Worm (Caenorhabditis elegans): ENCODE results near the gene F54D12.1.
A peak's percentile ranks its signal among the peaks of the same experiment; 100 is the strongest.

Gene F54D12.1

ce11 chrII:1398396-1398795 is 1.8 kb upstream of the F54D12.1 start, which contains the start of gene F54D12.2:
TSS of gene F54D12.2 (plus strand) at chrII:1398696.
- TF ChIP-seq nhr-21 (tag; optimal IDR thresholded peaks at IDR 0.05), result no peak
- TF ChIP-seq nhr-77 (tag; optimal IDR thresholded peaks at IDR 0.05), result no peak
- TF ChIP-seq dmd-4 (tag; optimal IDR thresholded peaks at IDR 0.05), result no peak
- TF ChIP-seq ZK546.5 (tag; optimal IDR thresholded peaks at IDR 0.05), result no peak
- TF ChIP-seq nhr-6 (tag; optimal IDR thresholded peaks at IDR 0.05), result no peak
- TF ChIP-seq nhr-129 (tag; optimal IDR thresholded peaks at IDR 0.05), result no peak
- TF ChIP-seq lsy-2 (tag; optimal IDR thresholded peaks at IDR 0.05), result no peak

ce11 chrII:1401474-1401873 is 1.3 kb downstream of the F54D12.1 start, which contains the start of gene Y51H7C.8:
TSS of gene Y51H7C.8 (plus strand) at chrII:1401774.
- TF ChIP-seq gmeb-1 (tag; optimal IDR thresholded peaks at IDR 0.05), result no peak
- TF ChIP-seq blmp-1 (tag; optimal IDR thresholded peaks at IDR 0.05; ENCODE audit: insufficient read depth), result no peak
- no peak for TF ChIP-seq peb-1 (tag; optimal IDR thresholded peaks at IDR 0.05)
- no peak for TF ChIP-seq unc-55 (GFP tag; optimal IDR thresholded peaks at IDR 0.05)
- no peak for TF ChIP-seq unc-39 (tag; optimal IDR thresholded peaks at IDR 0.05)
- no peak for TF ChIP-seq R02D3.7 (tag; optimal IDR thresholded peaks at IDR 0.05)
- no peak for TF ChIP-seq zag-1 (tag; optimal IDR thresholded peaks at IDR 0.05)
- TF ChIP-seq ceh-82 (tag; optimal IDR thresholded peaks at IDR 0.05), result no peak
- TF ChIP-seq unc-62 (GFP tag; optimal IDR thresholded peaks at IDR 0.05), result no peak

ce11 chrII:1402167-1402619 is 2.0 kb downstream of the F54D12.1 start, which contains the start of gene Y51H7C.7:
TSS of gene Y51H7C.7 (plus strand) at chrII:1402569.
- no peak for TF ChIP-seq nhr-10 (tag; optimal IDR thresholded peaks at IDR 0.05)
- TF ChIP-seq R02D3.7 (tag; optimal IDR thresholded peaks at IDR 0.05), result no peak
- no peak for TF ChIP-seq aly-2 (tag; optimal IDR thresholded peaks at IDR 0.05)
- no peak for TF ChIP-seq elt-1 (tag; optimal IDR thresholded peaks at IDR 0.05)
- no peak for TF ChIP-seq ztf-1 (GFP tag; conservative IDR thresholded peaks at IDR 0.05)
- no peak for TF ChIP-seq ceh-16 (tag; optimal IDR thresholded peaks at IDR 0.05)
- no peak for TF ChIP-seq ceh-82 (tag; optimal IDR thresholded peaks at IDR 0.05)
- TF ChIP-seq nhr-237 (tag; optimal IDR thresholded peaks at IDR 0.05), result no peak
- no peak for TF ChIP-seq Y55F3AM.14 (GFP tag; optimal IDR thresholded peaks at IDR 0.05)
- TF ChIP-seq gmeb-1 (tag; optimal IDR thresholded peaks at IDR 0.05), result peak; percentile 80
- peak; percentile 23 for TF ChIP-seq sma-9 (GFP tag; optimal IDR thresholded peaks at IDR 0.05)
- TF ChIP-seq sma-9 (tag; optimal IDR thresholded peaks at IDR 0.05), result no peak
- TF ChIP-seq nhr-129 (tag; optimal IDR thresholded peaks at IDR 0.05), result no peak
- TF ChIP-seq nhr-21 (tag; optimal IDR thresholded peaks at IDR 0.05), result no peak
- no peak for TF ChIP-seq ztf-4 (tag; optimal IDR thresholded peaks at IDR 0.05)
- TF ChIP-seq nhr-23 (tag; optimal IDR thresholded peaks at IDR 0.05), result no peak
- peak in 1 of 2 experiments; percentile 75 for TF ChIP-seq lsy-2 (tag; optimal IDR thresholded peaks at IDR 0.05)
- no peak for TF ChIP-seq zag-1 (tag; optimal IDR thresholded peaks at IDR 0.05)
- no peak for TF ChIP-seq peb-1 (tag; optimal IDR thresholded peaks at IDR 0.05)
- no peak for TF ChIP-seq nhr-25 (tag; optimal IDR thresholded peaks at IDR 0.05)
- TF ChIP-seq lin-13 (GFP tag; optimal IDR thresholded peaks at IDR 0.05), result no peak
- no peak for TF ChIP-seq nhr-77 (tag; optimal IDR thresholded peaks at IDR 0.05)
- TF ChIP-seq unc-55 (GFP tag; optimal IDR thresholded peaks at IDR 0.05), result peak; percentile 72
- TF ChIP-seq sem-4 (tag; optimal IDR thresholded peaks at IDR 0.05), result no peak
- TF ChIP-seq blmp-1 (tag; optimal IDR thresholded peaks at IDR 0.05; ENCODE audit: insufficient read depth), result no peak
- no peak for TF ChIP-seq nhr-12 (tag; optimal IDR thresholded peaks at IDR 0.05)
- TF ChIP-seq ama-1 (optimal IDR thresholded peaks at IDR 0.05), result no peak
- no peak for TF ChIP-seq mdl-1 (tag; optimal IDR thresholded peaks at IDR 0.05)
- TF ChIP-seq unc-39 (tag; optimal IDR thresholded peaks at IDR 0.05), result no peak
- no peak for TF ChIP-seq ZK546.5 (tag; optimal IDR thresholded peaks at IDR 0.05)
- no peak for TF ChIP-seq dmd-4 (tag; optimal IDR thresholded peaks at IDR 0.05)
- no peak for TF ChIP-seq lin-39 (tag; optimal IDR thresholded peaks at IDR 0.05)
- no peak for TF ChIP-seq egl-27 (tag; optimal IDR thresholded peaks at IDR 0.05)
- TF ChIP-seq nhr-11 (tag; optimal IDR thresholded peaks at IDR 0.05), result no peak
- TF ChIP-seq ztf-11 (tag; optimal IDR thresholded peaks at IDR 0.05), result no peak
- peak; percentile 44 for TF ChIP-seq mab-5 (tag; optimal IDR thresholded peaks at IDR 0.05)
- TF ChIP-seq lin-11 (tag; optimal IDR thresholded peaks at IDR 0.05), result no peak
- TF ChIP-seq mbf-1 (tag; optimal IDR thresholded peaks at IDR 0.05), result no peak
- peak; percentile 7 for TF ChIP-seq sma-3 (GFP tag; optimal IDR thresholded peaks at IDR 0.05)
- TF ChIP-seq alr-1 (tag; optimal IDR thresholded peaks at IDR 0.05), result no peak
- peak; percentile 46 for TF ChIP-seq F13H6.1 (tag; optimal IDR thresholded peaks at IDR 0.05)
- TF ChIP-seq nhr-6 (tag; optimal IDR thresholded peaks at IDR 0.05), result no peak
- TF ChIP-seq fos-1 (tag; optimal IDR thresholded peaks at IDR 0.05), result no peak
- peak; percentile 8 for TF ChIP-seq snpc-4 (tag; optimal IDR thresholded peaks at IDR 0.05)
- TF ChIP-seq skn-1 (tag; optimal IDR thresholded peaks at IDR 0.05), result no peak
- no peak for TF ChIP-seq elt-3 (tag; optimal IDR thresholded peaks at IDR 0.05)
- no peak for TF ChIP-seq crh-2 (tag; optimal IDR thresholded peaks at IDR 0.05)
- no peak for TF ChIP-seq unc-62 (GFP tag; optimal IDR thresholded peaks at IDR 0.05)
- peak; percentile 70 for TF ChIP-seq C34F6.9 (tag; optimal IDR thresholded peaks at IDR 0.05)
